Worm (Caenorhabditis elegans): Measurements from ENCODE around the gene C14A4.7.

The C14A4.7 gene

DNA sequence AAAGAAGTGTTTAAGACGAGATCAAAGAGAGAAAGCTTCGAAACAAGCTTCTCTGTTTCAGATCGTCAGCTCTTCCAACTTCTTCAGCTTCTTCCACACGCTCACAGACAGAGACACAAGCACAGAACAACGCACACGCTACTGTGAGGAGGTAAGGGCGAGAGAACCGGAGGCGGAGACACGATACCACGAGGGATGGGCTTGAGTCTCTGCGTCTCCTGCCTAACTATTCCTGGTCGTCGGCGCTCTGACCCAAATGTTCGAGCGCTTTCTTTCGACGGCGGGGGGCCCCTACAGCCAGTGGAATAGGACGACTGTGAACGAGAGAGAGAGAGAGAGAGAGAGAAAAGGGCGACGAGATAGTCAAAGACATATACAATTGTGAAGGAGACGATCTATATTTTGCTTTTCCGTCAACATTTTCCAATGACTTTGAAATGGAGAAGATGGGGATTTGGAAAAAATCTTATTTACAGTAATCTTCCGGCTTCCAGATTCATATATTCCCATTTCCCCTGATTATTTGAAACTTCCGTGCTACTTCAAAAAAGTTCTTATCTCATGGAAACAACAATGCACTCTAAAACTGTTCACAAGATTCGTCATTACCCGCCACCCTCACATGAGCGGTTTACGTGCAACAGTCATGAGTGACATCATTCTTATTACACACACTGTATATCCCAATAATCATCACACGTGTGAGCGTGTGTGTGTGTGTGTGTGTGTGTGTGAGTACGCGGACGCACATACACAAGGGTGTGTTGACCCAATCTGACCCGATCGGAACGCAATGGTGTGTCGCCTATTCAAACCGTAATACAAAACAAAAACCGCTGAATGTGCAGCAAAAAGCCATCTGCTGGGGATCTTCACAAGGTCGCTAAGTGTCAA, 47.3 kb downstream of the C14A4.7 start:
- TF ChIP-seq F13H6.1 (tag; optimal IDR thresholded peaks at IDR 0.05), result peak; percentile 31
- peak; percentile 42 for TF ChIP-seq pha-2 (tag; optimal IDR thresholded peaks at IDR 0.05)
- no peak for TF ChIP-seq elt-4 (tag; optimal IDR thresholded peaks at IDR 0.05)
- TF ChIP-seq unc-55 (GFP tag; optimal IDR thresholded peaks at IDR 0.05), result peak; percentile 28
- TF ChIP-seq ceh-14 (tag; optimal IDR thresholded peaks at IDR 0.05), result peak; percentile 61
- peak; percentile 88 for TF ChIP-seq ceh-18 (tag; optimal IDR thresholded peaks at IDR 0.05)
- no peak for TF ChIP-seq ceh-48 (tag; optimal IDR thresholded peaks at IDR 0.05)
- TF ChIP-seq K09A11.1 (tag; optimal IDR thresholded peaks at IDR 0.05; ENCODE audit: insufficient read depth), result peak; percentile 15
- no peak for TF ChIP-seq sox-2 (GFP tag; IDR thresholded peaks at IDR 0.05)
- TF ChIP-seq syd-9 (tag; optimal IDR thresholded peaks at IDR 0.05), result peak; percentile 25
- peak; percentile 76 for TF ChIP-seq ets-4 (tag; optimal IDR thresholded peaks at IDR 0.05)
- TF ChIP-seq dve-1 (tag; optimal IDR thresholded peaks at IDR 0.05), result peak; percentile 37
- peak; percentile 90 for TF ChIP-seq ref-2 (tag; optimal IDR thresholded peaks at IDR 0.05)
- peak; percentile 42 for TF ChIP-seq pax-1 (tag; optimal IDR thresholded peaks at IDR 0.05)
- no peak for TF ChIP-seq fkh-10 (GFP tag; optimal IDR thresholded peaks at IDR 0.05)
- peak; percentile 94 for TF ChIP-seq nfya-1 (tag; optimal IDR thresholded peaks at IDR 0.05)
- TF ChIP-seq ama-1 (optimal IDR thresholded peaks at IDR 0.05), result peak; percentile 88
- peak; percentile 38; the same call in 1 of the 2 replicates for TF ChIP-seq unc-3 (GFP tag; conservative IDR thresholded peaks at IDR 0.05)
- TF ChIP-seq unc-3 (tag; optimal IDR thresholded peaks at IDR 0.05), result no peak
- TF ChIP-seq tbx-7 (tag; optimal IDR thresholded peaks at IDR 0.05), result no peak
- peak; percentile 30 for TF ChIP-seq T23F11.4 (GFP tag; optimal IDR thresholded peaks at IDR 0.05)
- TF ChIP-seq ceh-24 (tag; optimal IDR thresholded peaks at IDR 0.05), result no peak
- TF ChIP-seq ztf-16 (tag; optimal IDR thresholded peaks at IDR 0.05), result peak; percentile 5
- peak; percentile 2 for TF ChIP-seq gmeb-2 (tag; optimal IDR thresholded peaks at IDR 0.05)
- TF ChIP-seq sdc-2 (tag; optimal IDR thresholded peaks at IDR 0.05), result peak; percentile 30
- peak; percentile 96 for TF ChIP-seq hlh-30 (tag; optimal IDR thresholded peaks at IDR 0.05; ENCODE audit: insufficient read depth)
- peak; percentile 18 for TF ChIP-seq madf-2 (tag; optimal IDR thresholded peaks at IDR 0.05)
- TF ChIP-seq pros-1 (tag; optimal IDR thresholded peaks at IDR 0.05), result peak; percentile 73
- TF ChIP-seq ttx-3 (tag; optimal IDR thresholded peaks at IDR 0.05), result no peak
- TF ChIP-seq rnt-1 (tag; optimal IDR thresholded peaks at IDR 0.05), result peak; percentile 67
- peak; percentile 81 for TF ChIP-seq ceh-31 (tag; optimal IDR thresholded peaks at IDR 0.05)
- peak; percentile 62 for TF ChIP-seq tbx-2 (tag; optimal IDR thresholded peaks at IDR 0.05)
- no peak for TF ChIP-seq eyg-1 (tag; optimal IDR thresholded peaks at IDR 0.05)
- TF ChIP-seq nhr-11 (tag; optimal IDR thresholded peaks at IDR 0.05), result no peak
- TF ChIP-seq pha-4 (tag; optimal IDR thresholded peaks at IDR 0.05), result peak; percentile 11
- peak; percentile 53 for TF ChIP-seq mec-3 (tag; optimal IDR thresholded peaks at IDR 0.05; ENCODE audit: borderline replicate concordance)
- TF ChIP-seq C08G9.2 (tag; optimal IDR thresholded peaks at IDR 0.05), result peak; percentile 6
- TF ChIP-seq unc-42 (tag; optimal IDR thresholded peaks at IDR 0.05), result peak; percentile 70
- peak; percentile 92 for TF ChIP-seq ceh-34 (tag; optimal IDR thresholded peaks at IDR 0.05)
- TF ChIP-seq ceh-22 (tag; optimal IDR thresholded peaks at IDR 0.05), result no peak
- TF ChIP-seq pqm-1 (tag; optimal IDR thresholded peaks at IDR 0.05), result peak; percentile 32

Data from whole organism, late embryonic.